Worm (Caenorhabditis elegans): ENCODE data around the gene flap-1.
A peak's percentile ranks its signal among the peaks of the same experiment; 100 is the strongest.

Gene flap-1

DNA sequence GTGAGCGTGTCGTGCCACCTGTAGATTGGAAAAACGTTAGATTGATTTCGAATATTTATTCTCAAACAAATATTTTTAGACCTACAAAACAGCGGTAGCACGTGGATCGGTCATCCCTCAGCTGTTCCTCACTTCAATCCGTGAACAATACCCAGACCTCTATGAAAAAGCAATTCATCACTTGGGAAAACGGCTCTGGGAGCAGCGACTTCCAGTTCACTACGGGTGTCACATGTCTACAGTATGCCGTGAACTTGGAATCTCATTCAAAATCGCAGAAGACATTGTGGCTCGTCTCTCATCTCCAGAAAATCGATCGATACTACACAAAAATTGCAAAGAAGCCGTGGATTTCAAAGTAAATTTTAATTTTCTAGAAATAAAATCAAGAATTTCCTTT, 24.2 kb downstream of the flap-1 start:
- no peak for TF ChIP-seq ets-4 (tag; optimal IDR thresholded peaks at IDR 0.05)
- TF ChIP-seq hlh-30 (tag; optimal IDR thresholded peaks at IDR 0.05; ENCODE audit: insufficient read depth) = no peak

- no peak for TF ChIP-seq tbx-7 (tag; optimal IDR thresholded peaks at IDR 0.05)
- TF ChIP-seq unc-42 (tag; optimal IDR thresholded peaks at IDR 0.05) = peak; percentile 63
- no peak for TF ChIP-seq ceh-18 (tag; optimal IDR thresholded peaks at IDR 0.05)
- no peak for TF ChIP-seq elt-2 (tag; optimal IDR thresholded peaks at IDR 0.05)
- TF ChIP-seq hlh-30 (tag; optimal IDR thresholded peaks at IDR 0.05; ENCODE audit: insufficient read depth) = no peak
These were observed 25.3 kb downstream of the flap-1 start, which contains the start of the genes brc-2 and T07E3.3 for ce11 chrIII:6903056-6903977. TSS of gene brc-2 (minus strand) at chrIII:6903106. TSS of gene T07E3.3 (plus strand) at chrIII:6903877.

- no peak for TF ChIP-seq che-1 (tag; optimal IDR thresholded peaks at IDR 0.05)
- no peak for TF ChIP-seq gmeb-2 (tag; optimal IDR thresholded peaks at IDR 0.05)
- TF ChIP-seq elt-2 (tag; optimal IDR thresholded peaks at IDR 0.05) = no peak
- TF ChIP-seq hlh-8 (tag; optimal IDR thresholded peaks at IDR 0.05) = no peak
- no peak for TF ChIP-seq fkh-6 (tag; optimal IDR thresholded peaks at IDR 0.05)
- TF ChIP-seq ceh-19 (GFP tag; optimal IDR thresholded peaks at IDR 0.05) = no peak
- TF ChIP-seq ceh-22 (tag; optimal IDR thresholded peaks at IDR 0.05) = no peak
- no peak for TF ChIP-seq Y22D7AL.16 (tag; optimal IDR thresholded peaks at IDR 0.05)
- no peak for TF ChIP-seq ceh-31 (tag; optimal IDR thresholded peaks at IDR 0.05)
- TF ChIP-seq pha-2 (tag; optimal IDR thresholded peaks at IDR 0.05) = no peak
- TF ChIP-seq elt-4 (tag; optimal IDR thresholded peaks at IDR 0.05) = no peak
- TF ChIP-seq unc-86 (tag; optimal IDR thresholded peaks at IDR 0.05) = no peak
- TF ChIP-seq C08G9.2 (tag; optimal IDR thresholded peaks at IDR 0.05) = no peak
- no peak for TF ChIP-seq hlh-15 (tag; optimal IDR thresholded peaks at IDR 0.05)
- no peak for TF ChIP-seq zip-5 (tag; optimal IDR thresholded peaks at IDR 0.05)
- no peak for TF ChIP-seq ceh-30 (tag; optimal IDR thresholded peaks at IDR 0.05)
- TF ChIP-seq tbx-2 (tag; optimal IDR thresholded peaks at IDR 0.05) = no peak
- no peak for TF ChIP-seq unc-42 (tag; optimal IDR thresholded peaks at IDR 0.05)
These were observed 28.0 kb downstream of the flap-1 start for ce11 chrIII:6900609-6901008.

DNA sequence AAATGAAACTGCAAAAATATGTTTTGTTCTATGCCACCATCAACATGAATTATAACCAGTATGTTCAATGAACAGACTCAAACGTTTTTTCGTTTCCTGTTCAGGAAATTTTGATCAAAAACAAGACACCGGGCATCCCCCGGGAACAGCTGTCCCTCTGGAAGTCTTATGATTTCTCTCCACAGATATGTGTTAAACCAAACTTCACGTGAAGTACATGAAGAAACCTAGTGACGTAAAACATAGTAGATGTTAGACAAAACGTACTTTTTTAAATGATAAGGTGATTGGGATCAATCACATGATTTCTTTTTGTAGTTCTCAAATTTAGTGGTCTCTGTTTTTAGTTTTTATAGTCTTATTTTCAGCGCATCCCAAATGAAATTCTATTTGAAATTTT, 30.1 kb downstream of the flap-1 start:
- TF ChIP-seq ceh-2 (tag; optimal IDR thresholded peaks at IDR 0.05) (no peak), zip-5 (tag; optimal IDR thresholded peaks at IDR 0.05) (no peak), ceh-18 (tag; optimal IDR thresholded peaks at IDR 0.05) (no peak), ets-4 (tag; optimal IDR thresholded peaks at IDR 0.05) (no peak), nhr-232 (tag; optimal IDR thresholded peaks at IDR 0.05) (no peak), ceh-24 (tag; optimal IDR thresholded peaks at IDR 0.05) (no peak), ref-2 (tag; optimal IDR thresholded peaks at IDR 0.05) (no peak), pat-9 (tag; optimal IDR thresholded peaks at IDR 0.05) (no peak)

DNA sequence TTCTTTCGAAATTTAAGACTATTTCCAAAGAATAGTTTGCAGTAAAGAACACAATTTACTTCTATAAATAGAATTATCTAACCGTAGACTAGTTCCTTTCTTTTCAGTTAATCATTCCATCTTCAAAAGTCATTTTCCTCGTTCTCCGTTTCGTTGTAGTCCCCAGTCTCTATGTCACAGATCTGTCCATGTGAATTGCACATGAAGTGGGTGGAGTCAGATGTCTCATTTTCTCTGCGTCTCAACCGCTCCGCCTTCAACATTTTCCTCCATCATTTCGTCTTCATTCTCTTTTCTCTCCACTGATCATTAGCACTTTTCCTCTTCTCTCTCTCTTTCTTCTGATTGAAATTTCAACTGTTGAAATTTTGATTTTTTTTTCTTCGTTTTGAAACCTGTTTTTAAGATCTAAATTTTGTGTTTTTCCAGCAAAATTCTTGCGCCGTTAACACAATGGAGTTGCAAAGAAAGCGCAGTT, 31.0 kb downstream of the flap-1 start, which contains the start of gene T07E3.4:
TSS of gene T07E3.4 (plus strand) at position 428 of the 478 bp plus-strand sequence.
- TF ChIP-seq dve-1 (tag; optimal IDR thresholded peaks at IDR 0.05) (peak; percentile 24), zip-5 (tag; optimal IDR thresholded peaks at IDR 0.05) (no peak), ceh-18 (tag; optimal IDR thresholded peaks at IDR 0.05) (peak; percentile 28), unc-55 (GFP tag; optimal IDR thresholded peaks at IDR 0.05) (peak; percentile 77), Y22D7AL.16 (tag; optimal IDR thresholded peaks at IDR 0.05) (no peak), nfya-1 (tag; optimal IDR thresholded peaks at IDR 0.05) (peak; percentile 38), unc-42 (tag; optimal IDR thresholded peaks at IDR 0.05) (peak; percentile 35)

ce11 chrIII:6895677-6896076, 32.9 kb downstream of the flap-1 start:
- no peak for TF ChIP-seq ceh-14 (tag; optimal IDR thresholded peaks at IDR 0.05)
- TF ChIP-seq lin-11 (tag; optimal IDR thresholded peaks at IDR 0.05) = no peak
- TF ChIP-seq pqm-1 (tag; optimal IDR thresholded peaks at IDR 0.05) = no peak
- no peak for TF ChIP-seq ceh-19 (GFP tag; optimal IDR thresholded peaks at IDR 0.05)
- TF ChIP-seq ref-2 (tag; optimal IDR thresholded peaks at IDR 0.05) = no peak
- TF ChIP-seq tbx-2 (tag; optimal IDR thresholded peaks at IDR 0.05) = no peak
- TF ChIP-seq ceh-24 (tag; optimal IDR thresholded peaks at IDR 0.05) = no peak
- TF ChIP-seq sox-2 (GFP tag; IDR thresholded peaks at IDR 0.05) = no peak
- TF ChIP-seq ceh-31 (tag; optimal IDR thresholded peaks at IDR 0.05) = no peak
- TF ChIP-seq dmd-4 (tag; optimal IDR thresholded peaks at IDR 0.05; ENCODE audit: borderline replicate concordance) = no peak
- TF ChIP-seq unc-86 (tag; optimal IDR thresholded peaks at IDR 0.05) = no peak
- no peak for TF ChIP-seq gmeb-2 (tag; optimal IDR thresholded peaks at IDR 0.05)
- no peak for TF ChIP-seq nhr-232 (tag; optimal IDR thresholded peaks at IDR 0.05)
- no peak for TF ChIP-seq ceh-34 (tag; optimal IDR thresholded peaks at IDR 0.05)
- no peak for TF ChIP-seq T23F11.4 (GFP tag; optimal IDR thresholded peaks at IDR 0.05)
- no peak for TF ChIP-seq dve-1 (tag; optimal IDR thresholded peaks at IDR 0.05)
- no peak for TF ChIP-seq odd-2 (tag; optimal IDR thresholded peaks at IDR 0.05)
- no peak for TF ChIP-seq unc-42 (tag; optimal IDR thresholded peaks at IDR 0.05)

Measured in whole organism, late embryonic.